Worm (Caenorhabditis elegans) whole organism, mixed stage, embryonic: ENCODE results near the gene ttr-59.

Experiments used
- elt-1 ChIP-seq: sonication (generic microtip); optimal IDR thresholded peaks from 2 replicates; lab custom pipeline; 2017; ENCODE audit warnings: missing genetic modification characterization, mild to moderate bottlenecking, missing compliant biosample characterization, antibody characterized with exemption, moderate library complexity, borderline replicate concordance; ENCODE audit not compliant: insufficient read depth
- lin-32 ChIP-seq: fragments of 200-800 bp; sonication (Bioruptor generic); optimal IDR thresholded peaks from 2 replicates; lab custom pipeline; 2018; ENCODE audit warnings: mild to moderate bottlenecking, missing genetic modification characterization, missing compliant biosample characterization
- lsy-2 ChIP-seq: fragments of 150-350 bp; optimal IDR thresholded peaks from 2 replicates; lab custom pipeline; 2014; ENCODE audit warnings: missing biosample characterization, missing genetic modification characterization
- nhr-76 ChIP-seq: sonication (generic microtip); optimal IDR thresholded peaks from 2 replicates; lab custom pipeline; 2017; ENCODE audit warnings: missing biosample characterization, missing genetic modification characterization
- snpc-4 ChIP-seq: fragments of 150-350 bp; optimal IDR thresholded peaks from 2 replicates; lab custom pipeline; 2014; ENCODE audit warnings: missing biosample characterization, missing genetic modification characterization
- unc-62 ChIP-seq: fragments of 150-350 bp; optimal IDR thresholded peaks from 2 replicates; lab custom pipeline; 2014; ENCODE audit warnings: missing biosample characterization, missing genetic modification reagents, missing genetic modification characterization

ce11 chrX:7378608-7379007, 49.0 kb downstream of the ttr-59 start:
- TF ChIP-seq nhr-76 (tag; lab: Kevin White, UChicago) = no peak
- no peak for TF ChIP-seq unc-62 (GFP tag; lab: Kevin White, UChicago)
- no peak for TF ChIP-seq snpc-4 (tag; lab: Kevin White, UChicago)
- TF ChIP-seq elt-1 = no peak
- no peak for TF ChIP-seq lsy-2 (tag; lab: Kevin White, UChicago)
- TF ChIP-seq lin-32 = no peak
